Fruit fly (Drosophila melanogaster): Measurements from ENCODE around the gene AsnRS.

The AsnRS gene

DNA sequence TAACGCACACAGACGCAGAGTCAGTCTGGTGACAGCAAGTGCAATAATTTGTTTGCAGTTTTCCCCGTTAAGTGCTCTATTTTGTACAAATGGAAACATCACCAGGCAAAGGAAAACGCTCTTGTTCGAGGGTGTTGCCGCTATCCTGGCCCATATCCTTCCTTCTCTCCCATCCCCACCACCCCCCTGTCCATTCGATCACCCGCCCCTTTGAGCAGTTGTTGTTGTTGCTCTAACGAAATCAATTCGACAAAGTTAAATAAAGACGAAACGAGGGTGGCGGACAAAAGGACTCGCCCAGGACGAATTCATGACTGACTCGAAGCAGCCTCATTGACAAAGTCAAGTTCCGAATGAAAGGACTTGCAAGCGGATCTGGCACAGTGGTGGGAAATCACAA is 42.4 kb downstream of the AsnRS start:
- no peak for TF ChIP-seq D1 (tag; optimal IDR thresholded peaks at IDR 0.05)
- no peak for TF ChIP-seq Pif1B (GFP tag; optimal IDR thresholded peaks at IDR 0.05)

DNA sequence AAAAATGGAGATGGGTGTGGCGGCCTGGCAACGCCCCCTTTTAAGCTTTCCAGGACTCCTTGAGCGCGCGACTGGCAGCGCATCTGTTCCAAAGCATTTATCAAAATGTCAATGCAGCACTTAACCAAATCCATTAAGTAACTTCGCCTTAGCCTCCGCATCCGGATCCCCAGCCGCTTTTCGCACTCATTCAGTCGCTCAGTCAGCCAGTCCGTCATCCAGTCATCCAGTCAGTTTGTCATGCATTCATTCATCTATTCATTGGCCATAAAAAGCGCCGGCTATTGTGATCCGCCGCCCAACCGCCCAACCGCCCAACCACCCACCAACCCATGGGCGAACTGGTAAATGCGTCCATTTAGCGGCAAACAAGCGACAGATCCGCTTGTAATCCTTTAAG is 42.9 kb downstream of the AsnRS start:
- TF ChIP-seq CG4496 (GFP tag; IDR thresholded peaks at IDR 0.05) (no peak), CG13204 (GFP tag; optimal IDR thresholded peaks at IDR 0.05) (no peak), rn (GFP tag; IDR thresholded peaks at IDR 0.05) (no peak), CG32121 (GFP tag; IDR thresholded peaks at IDR 0.05) (no peak), CG9948 (tag; optimal IDR thresholded peaks at IDR 0.05) (no peak), CG12605 (GFP tag; IDR thresholded peaks at IDR 0.05) (no peak), Snoo (tag; optimal IDR thresholded peaks at IDR 0.05) (no peak), CG17806 (tag; optimal IDR thresholded peaks at IDR 0.05) (no peak), CG14655 (GFP tag; optimal IDR thresholded peaks at IDR 0.05) (no peak), gl (tag; optimal IDR thresholded peaks at IDR 0.05) (no peak), D1 (tag; optimal IDR thresholded peaks at IDR 0.05) (no peak), EcR (GFP tag; optimal IDR thresholded peaks at IDR 0.05) (no peak), CG8159 (tag; optimal IDR thresholded peaks at IDR 0.05) (no peak), Ets98B (GFP tag; IDR thresholded peaks at IDR 0.05) (no peak)

DNA sequence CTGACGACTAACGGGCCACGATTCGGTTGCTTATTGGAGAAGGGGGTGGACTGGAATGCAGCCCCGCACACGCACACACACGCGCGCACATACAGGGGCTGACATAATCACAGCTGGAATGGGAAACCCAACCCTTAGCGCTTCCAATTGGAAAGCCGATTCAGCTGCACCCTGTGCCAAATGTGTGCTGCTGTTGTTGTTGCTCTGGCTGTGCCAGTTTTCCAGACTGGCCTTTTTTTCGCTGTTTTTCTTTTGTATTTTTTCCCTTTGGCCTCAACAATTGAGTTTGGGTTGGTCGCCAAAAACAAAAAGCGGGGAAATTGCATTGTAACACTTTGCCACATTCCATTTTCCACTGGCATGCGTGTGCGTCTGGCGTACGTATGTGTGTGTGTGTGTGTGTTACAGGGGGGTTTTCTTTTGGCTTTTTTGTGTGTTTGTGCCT is 48.4 kb downstream of the AsnRS start:
- no peak for TF ChIP-seq EcR (GFP tag; optimal IDR thresholded peaks at IDR 0.05)
- no peak for TF ChIP-seq CG15710 (tag; optimal IDR thresholded peaks at IDR 0.05)
- no peak for TF ChIP-seq CG10348 (GFP tag; IDR thresholded peaks at IDR 0.05)
- no peak for TF ChIP-seq D1 (tag; optimal IDR thresholded peaks at IDR 0.05)
- no peak for TF ChIP-seq CG9948 (tag; optimal IDR thresholded peaks at IDR 0.05)
- TF ChIP-seq CG17806 (tag; optimal IDR thresholded peaks at IDR 0.05) = no peak
- TF ChIP-seq CG8301 (tag; optimal IDR thresholded peaks at IDR 0.05) = no peak
- no peak for TF ChIP-seq CG4496 (GFP tag; IDR thresholded peaks at IDR 0.05)
- TF ChIP-seq CG32121 (GFP tag; IDR thresholded peaks at IDR 0.05) = no peak
- TF ChIP-seq gl (tag; optimal IDR thresholded peaks at IDR 0.05) = no peak
- TF ChIP-seq rn (GFP tag; IDR thresholded peaks at IDR 0.05) = no peak
- TF ChIP-seq fd96Ca (GFP tag; IDR thresholded peaks at IDR 0.05) = no peak
- TF ChIP-seq Pif1B (GFP tag; optimal IDR thresholded peaks at IDR 0.05) = no peak
- TF ChIP-seq CG8159 (tag; optimal IDR thresholded peaks at IDR 0.05) = no peak
- no peak for TF ChIP-seq CG13204 (GFP tag; optimal IDR thresholded peaks at IDR 0.05)

DNA sequence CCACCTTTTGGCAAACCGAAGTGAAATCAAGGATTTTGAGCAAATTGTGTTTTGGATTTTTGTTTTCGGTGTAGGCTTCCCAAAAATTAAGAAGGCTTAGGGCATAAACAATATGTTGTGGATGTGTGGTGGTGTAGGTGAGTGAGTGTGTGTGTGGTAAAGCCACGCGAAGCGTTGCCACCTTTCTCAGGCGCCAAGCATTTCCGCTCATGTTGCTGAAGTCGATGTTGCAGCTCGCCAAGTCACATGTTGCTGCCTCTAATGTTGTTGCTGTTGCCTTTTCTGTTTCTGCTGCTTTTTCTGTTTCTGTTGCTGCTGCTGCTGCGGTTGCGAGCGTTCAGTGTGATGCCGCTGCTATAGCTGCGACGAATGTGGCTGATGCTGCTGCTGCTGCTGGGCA is 52.0 kb downstream of the AsnRS start:
- TF ChIP-seq gl (tag; optimal IDR thresholded peaks at IDR 0.05) (no peak), D1 (tag; optimal IDR thresholded peaks at IDR 0.05) (no peak), CG9948 (tag; optimal IDR thresholded peaks at IDR 0.05) (no peak), EcR (GFP tag; optimal IDR thresholded peaks at IDR 0.05) (no peak), CG32121 (GFP tag; IDR thresholded peaks at IDR 0.05) (no peak), CG4496 (GFP tag; IDR thresholded peaks at IDR 0.05) (no peak), CG12605 (GFP tag; IDR thresholded peaks at IDR 0.05) (no peak), CG13204 (GFP tag; optimal IDR thresholded peaks at IDR 0.05) (no peak), CG34367 (tag; optimal IDR thresholded peaks at IDR 0.05) (no peak), CG15710 (tag; optimal IDR thresholded peaks at IDR 0.05) (no peak), Pif1B (GFP tag; optimal IDR thresholded peaks at IDR 0.05) (no peak), CG8301 (tag; optimal IDR thresholded peaks at IDR 0.05) (no peak), CG17806 (tag; optimal IDR thresholded peaks at IDR 0.05) (no peak), Pif1A (GFP tag; optimal IDR thresholded peaks at IDR 0.05) (no peak), fd96Ca (GFP tag; IDR thresholded peaks at IDR 0.05) (no peak), CG8159 (tag; optimal IDR thresholded peaks at IDR 0.05) (no peak), Ets98B (GFP tag; IDR thresholded peaks at IDR 0.05) (no peak), rn (GFP tag; IDR thresholded peaks at IDR 0.05) (no peak), CG10348 (GFP tag; IDR thresholded peaks at IDR 0.05) (no peak), Snoo (tag; optimal IDR thresholded peaks at IDR 0.05) (no peak)
